Fruit fly (Drosophila melanogaster) whole organism, embryonic: ENCODE results near the gene CG33557.

Experiments used
- CG10543 ChIP-seq: fragments of 200-800 bp; sonication (Bioruptor generic); optimal IDR thresholded peaks from 3 replicates; lab custom pipeline; 2017; ENCODE audit warnings: missing biosample characterization, mild to moderate bottlenecking, missing genetic modification characterization, moderate library complexity
- CG18599 ChIP-seq: fragments of 200-800 bp; sonication (Bioruptor generic); optimal IDR thresholded peaks from 3 replicates; lab custom pipeline; 2017; ENCODE audit warnings: missing biosample characterization, missing genetic modification characterization, mild to moderate bottlenecking, moderate library complexity, missing genetic modification reagents
- CG2116 ChIP-seq: fragments of 200-800 bp; sonication (Bioruptor generic); optimal IDR thresholded peaks from 3 replicates; lab custom pipeline; 2018; ENCODE audit warnings: missing biosample characterization, mild to moderate bottlenecking, missing genetic modification characterization
- CG2199 ChIP-seq: fragments of 200-800 bp; sonication (Bioruptor generic); IDR thresholded peaks from 3 replicates; pipeline ENCODE4 v1.3.6; 2022; ENCODE audit warnings: missing biosample characterization, missing genetic modification characterization
- CG3407 ChIP-seq: fragments of 200-800 bp; sonication (Bioruptor generic); optimal IDR thresholded peaks from 2 replicates; lab custom pipeline; 2018; ENCODE audit warnings: missing biosample characterization, mild to moderate bottlenecking, missing genetic modification characterization
- CG3847 ChIP-seq: fragments of 200-800 bp; sonication (Bioruptor generic); IDR thresholded peaks from 2 replicates; pipeline ENCODE4 v1.3.6; 2022; ENCODE audit warnings: missing biosample characterization, missing genetic modification characterization
- CG4854 ChIP-seq: fragments of 200-800 bp; sonication (Bioruptor generic); optimal IDR thresholded peaks from 2 replicates; lab custom pipeline; 2016; ENCODE audit warnings: missing biosample characterization, missing genetic modification characterization, inconsistent platforms
- CG5180 ChIP-seq: fragments of 200-800 bp; sonication (Bioruptor generic); optimal IDR thresholded peaks from 3 replicates; lab custom pipeline; 2017; ENCODE audit warnings: missing biosample characterization, missing genetic modification characterization, mild to moderate bottlenecking, moderate library complexity, missing genetic modification reagents
- CG6791 ChIP-seq: fragments of 200-800 bp; sonication (Bioruptor generic); IDR thresholded peaks from 3 replicates; pipeline ENCODE4 v1.3.6; 2022; ENCODE audit warnings: missing biosample characterization, missing genetic modification characterization; ENCODE audit not compliant: partially characterized antibody
- CG7357 ChIP-seq: fragments of 200-800 bp; sonication (Bioruptor generic); IDR thresholded peaks from 3 replicates; pipeline ENCODE4 v1.3.6; 2022; ENCODE audit warnings: missing biosample characterization, missing genetic modification characterization
- CG7839 ChIP-seq: fragments of 200-800 bp; sonication (Bioruptor generic); optimal IDR thresholded peaks from 3 replicates; lab custom pipeline; 2018; ENCODE audit warnings: missing biosample characterization, mild to moderate bottlenecking, missing genetic modification characterization, moderate library complexity
- CG9727 ChIP-seq: fragments of 200-800 bp; sonication (Bioruptor generic); optimal IDR thresholded peaks from 3 replicates; lab custom pipeline; 2017; ENCODE audit warnings: missing biosample characterization, mild to moderate bottlenecking, missing genetic modification characterization
- CG9797 ChIP-seq: fragments of 200-800 bp; sonication (Bioruptor generic); optimal IDR thresholded peaks from 3 replicates; lab custom pipeline; 2018; ENCODE audit warnings: missing biosample characterization, mild to moderate bottlenecking, missing genetic modification characterization
- Dip2 ChIP-seq: fragments of 200-800 bp; sonication (Bioruptor generic); IDR thresholded peaks from 2 replicates; pipeline ENCODE4 v1.3.6; 2022; ENCODE audit warnings: missing biosample characterization, missing genetic modification characterization
- Doc2 ChIP-seq: fragments of 200-800 bp; sonication (Bioruptor generic); IDR thresholded peaks from 2 replicates; pipeline ENCODE4 v1.3.6; 2022; ENCODE audit warnings: missing biosample characterization, missing genetic modification characterization
- Dp ChIP-seq: fragments of 200-800 bp; sonication (Bioruptor generic); optimal IDR thresholded peaks from 2 replicates; lab custom pipeline; 2018; ENCODE audit warnings: missing biosample characterization, mild to moderate bottlenecking, missing genetic modification characterization, moderate library complexity
- E2f1 ChIP-seq: fragments of 200-800 bp; sonication (Bioruptor generic); IDR thresholded peaks from 2 replicates; pipeline ENCODE4 v1.3.6; 2022; ENCODE audit warnings: missing biosample characterization, missing genetic modification characterization
- Fer2 ChIP-seq: fragments of 200-800 bp; sonication (Bioruptor generic); optimal IDR thresholded peaks from 2 replicates; lab custom pipeline; 2018; ENCODE audit warnings: missing biosample characterization, mild to moderate bottlenecking, missing genetic modification characterization, moderate library complexity
- Gsc ChIP-seq: fragments of 200-800 bp; sonication (Bioruptor generic); IDR thresholded peaks from 2 replicates; pipeline ENCODE4 v1.3.6; 2022; ENCODE audit warnings: missing biosample characterization, missing genetic modification characterization
- H15 ChIP-seq: fragments of 200-800 bp; sonication (Bioruptor generic); IDR thresholded peaks from 3 replicates; pipeline ENCODE4 v1.3.6; 2022; ENCODE audit warnings: missing biosample characterization, missing genetic modification characterization
- H2.0 ChIP-seq: fragments of 200-800 bp; sonication (Bioruptor generic); IDR thresholded peaks from 2 replicates; pipeline ENCODE4 v1.3.6; 2022; ENCODE audit warnings: missing biosample characterization, missing genetic modification characterization
- Hand ChIP-seq: fragments of 200-800 bp; sonication (Bioruptor generic); optimal IDR thresholded peaks from 2 replicates; lab custom pipeline; 2017; ENCODE audit warnings: mild to moderate bottlenecking, missing biosample characterization, missing genetic modification reagents, missing genetic modification characterization
- Hmx ChIP-seq: fragments of 200-800 bp; sonication (Bioruptor generic); optimal IDR thresholded peaks from 2 replicates; lab custom pipeline; 2016; ENCODE audit warnings: missing biosample characterization, missing genetic modification characterization
- Mrtf ChIP-seq: fragments of 200-800 bp; sonication (Bioruptor generic); IDR thresholded peaks from 3 replicates; pipeline ENCODE4 v1.3.6; 2022; ENCODE audit warnings: missing biosample characterization, missing genetic modification characterization
- Nf-YB ChIP-seq: fragments of 200-800 bp; sonication (Bioruptor generic); optimal IDR thresholded peaks from 3 replicates; lab custom pipeline; 2019; ENCODE audit warnings: missing biosample characterization, mild to moderate bottlenecking, missing genetic modification characterization, moderate library complexity
- Oaz ChIP-seq: fragments of 200-800 bp; sonication (Bioruptor generic); IDR thresholded peaks from 2 replicates; pipeline ENCODE4 v1.3.6; 2022; ENCODE audit warnings: missing biosample characterization, missing genetic modification characterization
- PHDP ChIP-seq: fragments of 200-800 bp; sonication (Bioruptor generic); optimal IDR thresholded peaks from 3 replicates; lab custom pipeline; 2018; ENCODE audit warnings: missing biosample characterization, mild to moderate bottlenecking, missing genetic modification characterization, moderate library complexity
- Pdp1 ChIP-seq, 2 experiments: fragments of 200-800 bp; sonication (Bioruptor generic); optimal IDR thresholded peaks; 3 replicates each; lab custom pipeline; 2016; ENCODE audit warnings: missing biosample characterization in 2 of 2, missing genetic modification characterization in 2 of 2, mild to moderate bottlenecking in 1 of 2, moderate library complexity in 1 of 2
- TFAM ChIP-seq: fragments of 200-800 bp; sonication (Bioruptor generic); optimal IDR thresholded peaks from 2 replicates; lab custom pipeline; 2017; ENCODE audit warnings: missing biosample characterization, missing genetic modification characterization, inconsistent platforms
- Usf ChIP-seq: fragments of 200-800 bp; sonication (Bioruptor generic); optimal IDR thresholded peaks from 2 replicates; lab custom pipeline; 2017; ENCODE audit warnings: missing genotype, missing biosample characterization, missing genetic modification characterization
- ab ChIP-seq: fragments of 200-800 bp; sonication (Bioruptor generic); optimal IDR thresholded peaks from 2 replicates; lab custom pipeline; 2016; ENCODE audit warnings: missing biosample characterization, missing genetic modification characterization
- amos ChIP-seq: fragments of 200-800 bp; sonication (Bioruptor generic); IDR thresholded peaks from 2 replicates; pipeline ENCODE4 v1.3.6; 2022; ENCODE audit warnings: missing biosample characterization, missing genetic modification characterization; ENCODE audit not compliant: partially characterized antibody
- ato ChIP-seq: fragments of 200-800 bp; sonication (Bioruptor generic); IDR thresholded peaks from 2 replicates; pipeline ENCODE4 v1.3.6; 2022; ENCODE audit warnings: missing biosample characterization, missing genetic modification characterization; ENCODE audit not compliant: partially characterized antibody
- az2 ChIP-seq: fragments of 200-800 bp; sonication (Bioruptor generic); optimal IDR thresholded peaks from 3 replicates; lab custom pipeline; 2016; ENCODE audit warnings: missing biosample characterization, missing genetic modification characterization
- btn ChIP-seq: fragments of 200-800 bp; sonication (Bioruptor generic); optimal IDR thresholded peaks from 2 replicates; lab custom pipeline; 2016; ENCODE audit warnings: missing biosample characterization, missing genetic modification characterization
- caup ChIP-seq: fragments of 200-800 bp; sonication (Bioruptor generic); optimal IDR thresholded peaks from 3 replicates; lab custom pipeline; 2017; ENCODE audit warnings: missing biosample characterization, mild to moderate bottlenecking, missing genetic modification characterization, moderate library complexity; ENCODE audit not compliant: severe bottlenecking
- crc ChIP-seq: fragments of 200-800 bp; sonication (Bioruptor generic); optimal IDR thresholded peaks from 2 replicates; lab custom pipeline; 2016; ENCODE audit warnings: missing biosample characterization, missing genetic modification characterization
- danr ChIP-seq: fragments of 200-800 bp; sonication (Bioruptor generic); IDR thresholded peaks from 2 replicates; pipeline ENCODE4 v1.3.6; 2022; ENCODE audit warnings: missing biosample characterization, missing genetic modification characterization
- fru ChIP-seq: fragments of >200 bp; optimal IDR thresholded peaks from 2 replicates; lab custom pipeline; 2017
- kni ChIP-seq: fragments of 200-800 bp; sonication (Bioruptor generic); optimal IDR thresholded peaks from 3 replicates; lab custom pipeline; 2017; ENCODE audit warnings: mild to moderate bottlenecking, missing biosample characterization, missing genetic modification reagents, missing genetic modification characterization
- nerfin-2 ChIP-seq: fragments of 200-800 bp; sonication (Bioruptor generic); IDR thresholded peaks from 2 replicates; pipeline ENCODE4 v1.3.6; 2022; ENCODE audit warnings: missing biosample characterization, missing genetic modification characterization; ENCODE audit not compliant: partially characterized antibody
- nmo ChIP-seq: fragments of 200-800 bp; sonication (Bioruptor generic); optimal IDR thresholded peaks from 2 replicates; lab custom pipeline; 2018; ENCODE audit warnings: missing biosample characterization, mild to moderate bottlenecking, missing genetic modification characterization, moderate library complexity
- odd ChIP-seq: fragments of 200-800 bp; sonication (Bioruptor generic); optimal IDR thresholded peaks from 2 replicates; lab custom pipeline; 2017; ENCODE audit warnings: missing biosample characterization, mild to moderate bottlenecking, missing genetic modification characterization
- phol ChIP-seq: fragments of 200-800 bp; sonication (Bioruptor generic); optimal IDR thresholded peaks from 3 replicates; lab custom pipeline; 2018; ENCODE audit warnings: missing biosample characterization, mild to moderate bottlenecking, missing genetic modification characterization, moderate library complexity
- pnt ChIP-seq: fragments of 200-800 bp; sonication (Bioruptor generic); optimal IDR thresholded peaks from 3 replicates; lab custom pipeline; 2016; ENCODE audit warnings: missing biosample characterization, missing genetic modification characterization
- row ChIP-seq: fragments of 200-800 bp; sonication (Bioruptor generic); IDR thresholded peaks from 3 replicates; pipeline ENCODE4 v1.3.6; 2022; ENCODE audit warnings: missing biosample characterization, missing genetic modification characterization
- sd ChIP-seq: fragments of 200-800 bp; sonication (Bioruptor generic); optimal IDR thresholded peaks from 3 replicates; lab custom pipeline; 2018; ENCODE audit warnings: missing biosample characterization, mild to moderate bottlenecking, missing genetic modification characterization, moderate library complexity
- sima ChIP-seq: fragments of 200-800 bp; sonication (Bioruptor generic); optimal IDR thresholded peaks from 2 replicates; lab custom pipeline; 2016; ENCODE audit warnings: missing biosample characterization, missing genetic modification characterization
- twi ChIP-seq: fragments of 200-800 bp; optimal IDR thresholded peaks from 2 replicates; lab custom pipeline; 2019; ENCODE audit warnings: missing biosample characterization, mild to moderate bottlenecking, missing genetic modification characterization, moderate library complexity
- usp ChIP-seq: fragments of >200 bp; optimal IDR thresholded peaks from 2 replicates; lab custom pipeline; 2017; ENCODE audit warnings: missing biosample characterization, missing genetic modification characterization

Gene CG33557

DNA sequence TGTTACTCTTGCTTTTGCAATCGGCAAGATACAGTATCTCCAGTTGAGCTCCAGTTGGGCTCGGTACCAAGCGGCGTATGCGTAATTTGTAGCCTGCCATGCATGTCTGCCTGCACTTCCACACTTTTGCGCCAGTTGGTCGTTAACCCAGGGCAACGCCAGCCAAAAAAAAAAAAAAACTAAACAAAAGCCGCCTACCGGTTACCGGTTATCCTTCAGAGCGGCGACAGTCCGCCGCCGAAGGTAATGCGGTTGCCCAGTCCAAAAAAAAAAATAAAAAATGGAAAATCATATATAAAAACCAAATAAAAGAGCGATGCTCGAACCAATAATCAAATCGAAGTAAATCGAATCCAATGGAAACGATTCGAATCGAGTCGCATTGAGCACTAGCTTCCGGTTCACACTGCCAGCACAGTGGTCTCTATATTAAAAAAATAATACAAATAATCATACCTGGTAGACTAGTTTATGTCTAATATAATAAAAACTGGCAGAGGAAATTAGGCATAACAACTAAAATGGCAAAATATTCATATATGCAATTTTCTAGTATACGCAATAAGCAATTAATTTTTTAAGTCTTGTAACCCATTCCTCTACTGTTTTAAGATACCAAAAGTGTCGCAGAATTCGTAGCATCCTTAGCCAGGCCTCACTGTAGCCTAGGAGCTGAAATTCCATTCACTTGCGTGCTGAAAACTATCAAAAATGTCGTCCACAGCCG lies 21.5 kb upstream of the CG33557 start (continued):
- TF ChIP-seq az2 (GFP tag; lab: Kevin White, UChicago) (no peak), CG2199 (GFP tag; lab: Robert Waterston, UW) (no peak), pnt (no peak), phol (no peak), H15 (GFP tag; lab: Robert Waterston, UW) (no peak), Dip2 (no peak), Hand (GFP tag; lab: Kevin White, UChicago) (no peak), TFAM (GFP tag; lab: Kevin White, UChicago) (no peak), fru (no peak), Nf-YB (GFP tag; lab: Kevin White, UChicago) (no peak), CG6791 (GFP tag; lab: Robert Waterston, UW) (no peak), nmo (GFP tag; lab: Kevin White, UChicago) (no peak), sd (peak; percentile 20), kni (GFP tag; lab: Kevin White, UChicago) (no peak), PHDP (tag; lab: Kevin White, UChicago) (no peak), btn (GFP tag; lab: Kevin White, UChicago) (no peak), CG18599 (GFP tag; lab: Kevin White, UChicago) (no peak), twi (tag; lab: Kevin White, UChicago) (no peak), amos (no peak), ab (no peak), CG2116 (no peak), CG10543 (GFP tag; lab: Kevin White, UChicago) (no peak), odd (GFP tag; lab: Kevin White, UChicago) (no peak), Dp (GFP tag; lab: Kevin White, UChicago) (no peak), CG4854 (GFP tag; lab: Kevin White, UChicago) (no peak), danr (GFP tag; lab: Robert Waterston, UW) (peak; percentile 21; the same call in 1 of the 2 replicates), CG3847 (GFP tag; lab: Robert Waterston, UW) (no peak), crc (no peak), H2.0 (no peak), caup (GFP tag; lab: Kevin White, UChicago) (no peak), Usf (GFP tag; lab: Kevin White, UChicago) (no peak), nerfin-2 (no peak), Pdp1 (GFP tag; optimal IDR thresholded peaks at IDR 0.05; lab: Kevin White, UChicago) (no peak), Hmx (no peak), CG7839 (tag; lab: Kevin White, UChicago) (peak; percentile 30), row (GFP tag; lab: Robert Waterston, UW) (peak; percentile 58; the same call in 2 of the 3 replicates), CG3407 (GFP tag; lab: Kevin White, UChicago) (no peak), CG7357 (GFP tag; lab: Robert Waterston, UW) (0 out of 3 replicates have a peak, but pooled peaks have one; percentile 30), CG9797 (GFP tag; lab: Kevin White, UChicago) (no peak), usp (GFP tag; lab: Kevin White, UChicago) (no peak), ato (no peak), CG9727 (GFP tag; lab: Kevin White, UChicago) (no peak), sima (GFP tag; lab: Kevin White, UChicago) (no peak), CG5180 (GFP tag; lab: Kevin White, UChicago) (no peak), Fer2 (tag; lab: Kevin White, UChicago) (no peak), E2f1 (GFP tag; lab: Robert Waterston, UW) (0 out of 2 replicates have a peak, but pooled peaks have one; percentile 11), Gsc (GFP tag; lab: Robert Waterston, UW) (no peak), Oaz (GFP tag; lab: Robert Waterston, UW) (0 out of 2 replicates have a peak, but pooled peaks have one; percentile 14), Doc2 (GFP tag; lab: Robert Waterston, UW) (no peak), Mrtf (GFP tag; lab: Robert Waterston, UW) (no peak)
